Worm (Caenorhabditis elegans): Measurements from ENCODE around the gene znf-593.

The znf-593 gene

ce11 chrIII:11870009-11870408 lies 48.5 kb downstream of the znf-593 start (continued):
- TF ChIP-seq ZK337.2 (GFP tag; IDR thresholded peaks at IDR 0.05), result peak; percentile 36; the same call in 1 of the 2 replicates
- TF ChIP-seq dmd-6 (GFP tag; IDR thresholded peaks at IDR 0.05), result peak; percentile 84

ce11 chrIII:11869231-11869912 lies 49.1 kb downstream of the znf-593 start, which contains the start of gene taf-12:
Gene taf-12, minus strand, starts transcription at chrIII:11869281.
- TF ChIP-seq lin-38 (GFP tag; IDR thresholded peaks at IDR 0.05), result 0 out of 2 replicates have a peak, but pooled peaks have one; percentile 25
- TF ChIP-seq unc-130 (GFP tag; optimal IDR thresholded peaks at IDR 0.05), result peak; percentile 61
- TF ChIP-seq F49E8.2 (tag; optimal IDR thresholded peaks at IDR 0.05; ENCODE audit: borderline replicate concordance), result peak; percentile 92
- no peak for TF ChIP-seq ceh-82 (tag; optimal IDR thresholded peaks at IDR 0.05)
